Fruit fly (Drosophila melanogaster): Measurements from ENCODE around the gene CG4440.

The CG4440 gene

DNA sequence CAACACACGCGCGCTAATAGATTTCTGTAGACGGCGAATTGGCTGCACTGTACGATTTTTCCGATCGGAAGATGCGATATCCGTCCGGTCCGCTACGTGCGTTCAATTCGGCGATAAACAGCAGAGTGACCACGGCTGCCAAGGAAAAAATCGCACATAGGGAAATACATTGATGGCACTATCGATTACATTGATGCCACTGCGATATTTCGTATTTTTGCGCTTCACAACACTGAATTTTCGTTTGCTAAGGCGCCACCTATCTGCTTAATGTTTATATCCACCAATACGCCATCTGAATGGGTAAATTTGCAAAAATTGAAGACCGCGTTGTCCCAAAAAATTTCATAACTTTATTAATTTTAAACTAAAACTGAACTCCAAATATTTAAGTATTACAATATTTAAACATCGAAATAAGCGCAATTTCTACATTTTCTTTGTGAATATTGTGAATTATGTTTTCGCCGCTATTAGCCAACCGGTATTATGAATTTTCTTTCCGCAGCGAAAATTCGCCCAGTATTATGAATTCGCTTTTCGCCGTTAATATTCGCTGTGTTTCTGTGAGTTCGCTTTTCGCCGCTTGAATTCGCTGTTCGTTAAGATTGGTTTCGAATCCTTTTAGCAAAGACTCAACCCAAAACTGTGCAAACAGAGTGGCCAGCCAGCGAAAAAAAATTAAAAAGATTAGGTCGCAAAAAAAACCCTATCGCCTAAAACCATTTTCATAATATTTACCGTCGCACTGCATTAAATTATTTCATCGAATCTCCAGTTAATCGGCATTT is 41.9 kb upstream of the CG4440 start, which contains the start of the genes crp and pkaap (continued):
- TF ChIP-seq ab (GFP tag; optimal IDR thresholded peaks at IDR 0.05) (peak; percentile 56), p53 (GFP tag; optimal IDR thresholded peaks at IDR 0.05) (no peak), Hr3 (GFP tag; optimal IDR thresholded peaks at IDR 0.05) (peak; percentile 66), pros (GFP tag; optimal IDR thresholded peaks at IDR 0.05) (peak; percentile 23), CG9215 (GFP tag; IDR thresholded peaks at IDR 0.05) (no peak), grau (tag; optimal IDR thresholded peaks at IDR 0.05) (peak; percentile 69), pita (GFP tag; optimal IDR thresholded peaks at IDR 0.05) (peak; percentile 98), CG17359 (tag; optimal IDR thresholded peaks at IDR 0.05) (peak; percentile 73), CG6683 (GFP tag; optimal IDR thresholded peaks at IDR 0.05) (peak; percentile 37), Trl (optimal IDR thresholded peaks at IDR 0.05) (no peak), Trl (GFP tag; optimal IDR thresholded peaks at IDR 0.05) (peak; percentile 94), Nf-YA (GFP tag; IDR thresholded peaks at IDR 0.05) (no peak), ATbp (GFP tag; optimal IDR thresholded peaks at IDR 0.05) (peak; percentile 49), danr (GFP tag; IDR thresholded peaks at IDR 0.05) (no peak), ash1 (GFP tag; optimal IDR thresholded peaks at IDR 0.05) (peak; percentile 44), CG18764 (GFP tag; optimal IDR thresholded peaks at IDR 0.05) (peak; percentile 81), fd64A (GFP tag; optimal IDR thresholded peaks at IDR 0.05) (no peak), Mrtf (GFP tag; IDR thresholded peaks at IDR 0.05) (no peak), ci (GFP tag; IDR thresholded peaks at IDR 0.05) (no peak), Camta (GFP tag; optimal IDR thresholded peaks at IDR 0.05) (peak; percentile 84), CG10147 (GFP tag; optimal IDR thresholded peaks at IDR 0.05) (peak; percentile 42), br (optimal IDR thresholded peaks at IDR 0.05) (no peak), CG30020 (tag; optimal IDR thresholded peaks at IDR 0.05) (no peak), CG2889 (GFP tag; IDR thresholded peaks at IDR 0.05) (no peak), CG17568 (GFP tag; optimal IDR thresholded peaks at IDR 0.05) (no peak), Dfd (GFP tag; optimal IDR thresholded peaks at IDR 0.05) (no peak), CG4360 (GFP tag; IDR thresholded peaks at IDR 0.05) (no peak), CG4424 (GFP tag; optimal IDR thresholded peaks at IDR 0.05) (peak; percentile 75), CG15601 (tag; optimal IDR thresholded peaks at IDR 0.05) (peak; percentile 75), dati (GFP tag; IDR thresholded peaks at IDR 0.05) (no peak), Bdp1 (GFP tag; optimal IDR thresholded peaks at IDR 0.05) (peak; percentile 82), Sry-δ (GFP tag; optimal IDR thresholded peaks at IDR 0.05) (peak; percentile 93), Mes4 (GFP tag; optimal IDR thresholded peaks at IDR 0.05) (peak; percentile 72), CG4282 (GFP tag; optimal IDR thresholded peaks at IDR 0.05) (peak; percentile 79), CG7987 (GFP tag; optimal IDR thresholded peaks at IDR 0.05) (peak; percentile 74), vfl (GFP tag; optimal IDR thresholded peaks at IDR 0.05) (peak; percentile 78), CG5245 (GFP tag; optimal IDR thresholded peaks at IDR 0.05) (peak; percentile 90), Atf3 (GFP tag; optimal IDR thresholded peaks at IDR 0.05) (peak; percentile 54), CG18599 (GFP tag; optimal IDR thresholded peaks at IDR 0.05) (peak; percentile 78), CG12104 (GFP tag; optimal IDR thresholded peaks at IDR 0.05) (peak; percentile 46), CG15011 (GFP tag; optimal IDR thresholded peaks at IDR 0.05) (no peak), Hmx (GFP tag; optimal IDR thresholded peaks at IDR 0.05) (peak; percentile 78), scrt (GFP tag; optimal IDR thresholded peaks at IDR 0.05) (peak; percentile 63), BEAF-32 (GFP tag; optimal IDR thresholded peaks at IDR 0.05) (peak; percentile 97), cato (GFP tag; optimal IDR thresholded peaks at IDR 0.05; ENCODE audit: borderline replicate concordance) (no peak), Drgx (GFP tag; IDR thresholded peaks at IDR 0.05) (no peak), org-1 (GFP tag; optimal IDR thresholded peaks at IDR 0.05) (peak; percentile 29), sima (GFP tag; optimal IDR thresholded peaks at IDR 0.05) (peak; percentile 20), Sox102F (GFP tag; optimal IDR thresholded peaks at IDR 0.05) (no peak), Vsx1 (GFP tag; optimal IDR thresholded peaks at IDR 0.05) (peak; percentile 46), unpg (GFP tag; optimal IDR thresholded peaks at IDR 0.05) (peak; percentile 74)
